Worm (Caenorhabditis elegans) whole organism, L4 larva: ENCODE results near the gene C28D4.18.
A peak's percentile ranks its signal among the peaks of the same experiment; 100 is the strongest.

Experiments used
- F26F4.8 ChIP-seq: fragments of 200-800 bp; sonication (Bioruptor generic); conservative IDR thresholded peaks from 2 replicates; pipeline ENCODE4 v1.3.6; 2022; ENCODE audit warnings: missing genetic modification characterization, missing compliant biosample characterization
- R02D3.7 ChIP-seq: fragments of 150-350 bp; sonication (generic microtip); optimal IDR thresholded peaks from 3 replicates; lab custom pipeline; 2014; ENCODE audit warnings: missing biosample characterization, missing genetic modification characterization
- T26A8.4 ChIP-seq: fragments of 200-800 bp; sonication (Bioruptor generic); IDR thresholded peaks from 2 replicates; pipeline ENCODE4 v1.3.6; 2022; ENCODE audit warnings: missing genetic modification characterization, missing compliant biosample characterization
- aha-1 ChIP-seq: fragments of 150-350 bp; peaks from one replicate; lab custom pipeline; 2014; ENCODE audit warnings: missing biosample characterization, missing genetic modification characterization
- ama-1 ChIP-seq: fragments of 150-350 bp; optimal IDR thresholded peaks from 2 replicates; lab custom pipeline; 2014; ENCODE audit warnings: inconsistent platforms, mixed read lengths
- attf-4 ChIP-seq: sonication (generic microtip); optimal IDR thresholded peaks from 3 replicates; lab custom pipeline; 2017; ENCODE audit warnings: missing biosample characterization, missing genetic modification characterization
- ceh-20 ChIP-seq: fragments of 200-800 bp; sonication (Bioruptor generic); IDR thresholded peaks from 2 replicates; pipeline ENCODE4 v1.3.6; 2022; ENCODE audit warnings: missing genetic modification reagents, missing genetic modification characterization, missing compliant biosample characterization
- ceh-28 ChIP-seq: fragments of 150-350 bp; optimal IDR thresholded peaks from 2 replicates; lab custom pipeline; 2014; ENCODE audit warnings: missing biosample characterization, missing genetic modification reagents, missing genetic modification characterization
- ceh-44 ChIP-seq: fragments of 200-800 bp; sonication (Bioruptor generic); IDR thresholded peaks from 2 replicates; pipeline ENCODE4 v1.3.6; 2022; ENCODE audit warnings: missing genetic modification reagents, missing genetic modification characterization, missing compliant biosample characterization
- ces-1 ChIP-seq: fragments of 150-350 bp; sonication (generic microtip); optimal IDR thresholded peaks from 4 replicates; lab custom pipeline; 2014; ENCODE audit warnings: missing biosample characterization, missing genetic modification reagents, missing genetic modification characterization
- daf-12 ChIP-seq: fragments of 150-350 bp; optimal IDR thresholded peaks from 2 replicates; lab custom pipeline; 2014; ENCODE audit warnings: missing biosample characterization, missing genetic modification reagents, missing genetic modification characterization
- daf-16 ChIP-seq, 3 experiments: sonication (generic microtip); optimal IDR thresholded peaks; 2 replicates each; lab custom pipeline; 2016 to 2017; ENCODE audit warnings: missing genetic modification characterization in 3 of 3, missing genetic modification reagents in 3 of 3, mild to moderate bottlenecking in 2 of 3, missing compliant biosample characterization in 2 of 3, missing biosample characterization in 1 of 3, moderate library complexity in 1 of 3
- daf-8 ChIP-seq: fragments of 200-800 bp; sonication (Bioruptor generic); IDR thresholded peaks from 2 replicates; pipeline ENCODE4 v1.3.6; 2022; ENCODE audit warnings: missing genetic modification characterization, missing compliant biosample characterization
- dmd-6 ChIP-seq: fragments of 200-800 bp; sonication (Bioruptor generic); IDR thresholded peaks from 2 replicates; pipeline ENCODE4 v1.3.6; 2022; ENCODE audit warnings: missing genetic modification reagents, missing genetic modification characterization, missing compliant biosample characterization
- dpl-1 ChIP-seq: fragments of 150-350 bp; optimal IDR thresholded peaks from 2 replicates; lab custom pipeline; 2014; ENCODE audit warnings: missing biosample characterization, missing genetic modification reagents, missing genetic modification characterization
- egl-27 ChIP-seq: sonication (generic microtip); optimal IDR thresholded peaks from 3 replicates; lab custom pipeline; 2017; ENCODE audit warnings: missing biosample characterization, missing genetic modification reagents, missing genetic modification characterization
- fkh-10 ChIP-seq: fragments of 150-350 bp; optimal IDR thresholded peaks from 2 replicates; lab custom pipeline; 2014; ENCODE audit warnings: missing biosample characterization, missing genetic modification reagents, missing genetic modification characterization
- fos-1 ChIP-seq: fragments of 150-350 bp; optimal IDR thresholded peaks from 2 replicates; lab custom pipeline; 2014; ENCODE audit warnings: missing biosample characterization, missing genetic modification characterization
- gei-8 ChIP-seq: fragments of 200-800 bp; sonication (Bioruptor generic); optimal IDR thresholded peaks from 2 replicates; lab custom pipeline; 2018; ENCODE audit warnings: mild to moderate bottlenecking, missing genetic modification characterization, missing compliant biosample characterization
- hif-1 ChIP-seq, 2 experiments: sonication (generic microtip); optimal IDR thresholded peaks; 2 replicates each; lab custom pipeline; 2016 to 2017; ENCODE audit warnings: missing compliant biosample characterization in 2 of 2, missing genetic modification characterization in 2 of 2, missing genetic modification reagents in 2 of 2, missing genotype in 2 of 2, mild to moderate bottlenecking in 1 of 2
- hlh-11 ChIP-seq: fragments of 200-800 bp; sonication (Bioruptor generic); optimal IDR thresholded peaks from 2 replicates; lab custom pipeline; 2018; ENCODE audit warnings: mild to moderate bottlenecking, missing genetic modification characterization, missing compliant biosample characterization
- hlh-30 ChIP-seq: sonication (generic microtip); optimal IDR thresholded peaks from 2 replicates; lab custom pipeline; 2017; ENCODE audit warnings: antibody characterized with exemption, mild to moderate bottlenecking, missing genetic modification characterization, missing compliant biosample characterization; ENCODE audit not compliant: insufficient read depth
- hmg-1.1 ChIP-seq: fragments of 200-800 bp; sonication (Bioruptor generic); IDR thresholded peaks from 2 replicates; pipeline ENCODE4 v1.3.6; 2022; ENCODE audit warnings: missing genetic modification reagents, missing genetic modification characterization, missing compliant biosample characterization
- lim-7 ChIP-seq: fragments of 200-800 bp; sonication (Bioruptor generic); IDR thresholded peaks from 2 replicates; pipeline ENCODE4 v1.3.6; 2022; ENCODE audit warnings: missing genetic modification characterization, missing compliant biosample characterization
- lin-29 ChIP-seq: fragments of 200-800 bp; sonication (Bioruptor generic); IDR thresholded peaks from 2 replicates; pipeline ENCODE4 v1.3.6; 2022; ENCODE audit warnings: missing genetic modification reagents, missing genetic modification characterization, missing compliant biosample characterization
- lsy-2 ChIP-seq, 2 experiments: fragments of 150-350 bp in 1 of 2; sonication (generic microtip) in 1 of 2; optimal IDR thresholded peaks; 2 replicates each; lab custom pipeline; 2014 to 2017; ENCODE audit warnings: missing biosample characterization in 2 of 2, missing genetic modification characterization in 2 of 2
- madf-5 ChIP-seq, 2 experiments: fragments of 200-800 bp; sonication (Bioruptor generic); IDR thresholded peaks; 2 replicates each; pipeline ENCODE4 v1.3.6; 2022; ENCODE audit warnings: missing compliant biosample characterization in 2 of 2, missing genetic modification characterization in 2 of 2
- madf-9 ChIP-seq: fragments of 200-800 bp; sonication (Bioruptor generic); conservative IDR thresholded peaks from 2 replicates; pipeline ENCODE4 v1.3.6; 2022; ENCODE audit warnings: missing genetic modification reagents, missing genetic modification characterization, missing compliant biosample characterization
- mdl-1 ChIP-seq, 2 experiments: fragments of 150-350 bp in 1 of 2; sonication (generic microtip) in 1 of 2; optimal IDR thresholded peaks; 2 replicates each; lab custom pipeline; 2014 to 2017; ENCODE audit warnings: missing biosample characterization in 2 of 2, missing genetic modification characterization in 2 of 2
- mes-2 ChIP-seq: sonication (generic microtip); optimal IDR thresholded peaks from 2 replicates; lab custom pipeline; 2016; ENCODE audit warnings: missing genotype, mild to moderate bottlenecking, missing genetic modification characterization, missing compliant biosample characterization; ENCODE audit not compliant: poor library complexity, severe bottlenecking
- mxl-2 ChIP-seq: fragments of 200-800 bp; sonication (Bioruptor generic); conservative IDR thresholded peaks from 2 replicates; pipeline ENCODE4 v1.3.6; 2022; ENCODE audit warnings: missing genetic modification reagents, missing genetic modification characterization, missing compliant biosample characterization
- nhr-11 ChIP-seq: fragments of 150-350 bp; optimal IDR thresholded peaks from 2 replicates; lab custom pipeline; 2014; ENCODE audit warnings: missing biosample characterization, missing genetic modification characterization
- nhr-237 ChIP-seq: sonication (generic microtip); optimal IDR thresholded peaks from 2 replicates; lab custom pipeline; 2017; ENCODE audit warnings: missing biosample characterization, missing genetic modification characterization
- nhr-28 ChIP-seq: fragments of 150-350 bp; optimal IDR thresholded peaks from 2 replicates; lab custom pipeline; 2014; ENCODE audit warnings: missing biosample characterization, missing genetic modification characterization
- pha-4 ChIP-seq, 2 experiments: fragments of 150-350 bp in 1 of 2; fragments of 200-800 bp in 1 of 2; sonication (Bioruptor generic) in 1 of 2; IDR thresholded peaks in 1 of 2; optimal IDR thresholded peaks in 1 of 2; 2 replicates each; pipeline versions ENCODE4 v1.3.6 to Lab custom; 2014 to 2022; ENCODE audit warnings: missing genetic modification characterization in 2 of 2, missing genetic modification reagents in 2 of 2, missing biosample characterization in 1 of 2, missing compliant biosample characterization in 1 of 2
- pqm-1 ChIP-seq: sonication (generic microtip); optimal IDR thresholded peaks from 2 replicates; lab custom pipeline; 2017; ENCODE audit warnings: missing biosample characterization, missing genetic modification characterization
- saeg-2 ChIP-seq: fragments of 200-800 bp; sonication (Bioruptor generic); IDR thresholded peaks from 2 replicates; pipeline ENCODE4 v1.3.6; 2022; ENCODE audit warnings: missing genetic modification reagents, missing genetic modification characterization, missing compliant biosample characterization
- sdz-12 ChIP-seq: fragments of 200-800 bp; sonication (Bioruptor generic); optimal IDR thresholded peaks from 2 replicates; lab custom pipeline; 2018; ENCODE audit warnings: mild to moderate bottlenecking, missing genetic modification characterization, missing compliant biosample characterization
- set-16 ChIP-seq: fragments of 200-800 bp; sonication (Bioruptor generic); IDR thresholded peaks from 2 replicates; pipeline ENCODE4 v1.3.6; 2022; ENCODE audit warnings: missing genetic modification reagents, missing genetic modification characterization, missing compliant biosample characterization
- skn-1 ChIP-seq: fragments of 150-350 bp; optimal IDR thresholded peaks from 2 replicates; lab custom pipeline; 2014; ENCODE audit warnings: missing biosample characterization, missing genetic modification characterization
- snpc-1.2 ChIP-seq: fragments of 200-800 bp; sonication (Bioruptor generic); IDR thresholded peaks from 2 replicates; pipeline ENCODE4 v1.3.6; 2022; ENCODE audit warnings: missing genetic modification reagents, missing genetic modification characterization, missing compliant biosample characterization
- spr-3 ChIP-seq: fragments of 200-800 bp; sonication (Bioruptor generic); optimal IDR thresholded peaks from 2 replicates; lab custom pipeline; 2018; ENCODE audit warnings: mild to moderate bottlenecking, missing genetic modification characterization, missing compliant biosample characterization
- unc-62 ChIP-seq, 3 experiments: fragments of 150-350 bp in 1 of 3; sonication (generic microtip); optimal IDR thresholded peaks in 2 of 3; peaks in 1 of 3; 1 replicate in 1 of 3; 2 replicates in 2 of 3; lab custom pipeline; 2014 to 2017; ENCODE audit warnings: missing biosample characterization in 3 of 3, missing genetic modification characterization in 3 of 3, missing genetic modification reagents in 3 of 3, missing genotype in 1 of 3
- zag-1 ChIP-seq: fragments of 150-350 bp; optimal IDR thresholded peaks from 2 replicates; lab custom pipeline; 2014; ENCODE audit warnings: missing biosample characterization, missing genetic modification characterization
- zfp-3 ChIP-seq: fragments of 200-800 bp; sonication (Bioruptor generic); conservative IDR thresholded peaks from 2 replicates; pipeline ENCODE4 v1.3.6; 2022; ENCODE audit warnings: missing genetic modification reagents, missing genetic modification characterization, missing compliant biosample characterization
- zip-11 ChIP-seq: fragments of 200-800 bp; sonication (Bioruptor generic); IDR thresholded peaks from 2 replicates; pipeline ENCODE4 v1.3.6; 2022; ENCODE audit warnings: missing genetic modification characterization, missing compliant biosample characterization
- ztf-11 ChIP-seq: fragments of 150-350 bp; optimal IDR thresholded peaks from 2 replicates; lab custom pipeline; 2014; ENCODE audit warnings: missing biosample characterization, missing genetic modification characterization
- ztf-7 ChIP-seq: fragments of 150-350 bp; optimal IDR thresholded peaks from 2 replicates; lab custom pipeline; 2014; ENCODE audit warnings: missing biosample characterization, missing genetic modification characterization

Gene C28D4.18

ce11 chrIV:9761751-9762150 is 36.7 kb downstream of the C28D4.18 start (continued):
- no peak for TF ChIP-seq ama-1
- no peak for TF ChIP-seq hmg-1.1
- TF ChIP-seq ceh-20 (GFP tag; lab: Robert Waterston, UW): no peak
- peak; percentile 67 for TF ChIP-seq hlh-30 (tag; lab: Kevin White, UChicago)
- TF ChIP-seq hlh-11 (tag; lab: Kevin White, UChicago): peak; percentile 21
- no peak for TF ChIP-seq dmd-6 (GFP tag; lab: Robert Waterston, UW)
- peak; percentile 46 for TF ChIP-seq aha-1 (tag; lab: Kevin White, UChicago)
- no peak for TF ChIP-seq lsy-2 (tag; optimal IDR thresholded peaks at IDR 0.05; lab: Kevin White, UChicago)
- no peak for TF ChIP-seq nhr-237 (tag; lab: Kevin White, UChicago)
- TF ChIP-seq daf-12 (tag; lab: Kevin White, UChicago): no peak
- TF ChIP-seq ztf-7: no peak
- no peak for TF ChIP-seq zag-1 (tag; lab: Kevin White, UChicago)
- TF ChIP-seq lin-29 (GFP tag; lab: Robert Waterston, UW): no peak
- TF ChIP-seq daf-16 (GFP tag; optimal IDR thresholded peaks at IDR 0.05; lab: Kevin White, UChicago): no peak
- TF ChIP-seq daf-16 (tag; optimal IDR thresholded peaks at IDR 0.05; lab: Kevin White, UChicago): no peak
- no peak for TF ChIP-seq attf-4 (tag; lab: Kevin White, UChicago)
- no peak for TF ChIP-seq daf-8 (GFP tag; lab: Robert Waterston, UW)
- no peak for TF ChIP-seq zip-11
- no peak for TF ChIP-seq gei-8 (GFP tag; lab: Kevin White, UChicago)
- no peak for TF ChIP-seq egl-27 (tag; lab: Kevin White, UChicago)

ce11 chrIV:9762667-9763173 is 37.6 kb downstream of the C28D4.18 start:
- TF ChIP-seq dmd-6 (GFP tag; lab: Robert Waterston, UW) (peak; percentile 38; the same call in 1 of the 2 replicates), nhr-28 (tag; lab: Kevin White, UChicago) (peak; percentile 31), zag-1 (tag; lab: Kevin White, UChicago) (no peak), ama-1 (no peak), set-16 (no peak), unc-62 (GFP tag; optimal IDR thresholded peaks at IDR 0.05 in 1 of 2; lab: Kevin White, UChicago) (no peak), unc-62 (tag; optimal IDR thresholded peaks at IDR 0.05; lab: Kevin White, UChicago) (no peak), hif-1 (tag; optimal IDR thresholded peaks at IDR 0.05; lab: Kevin White, UChicago) (no peak), zfp-3 (no peak), nhr-11 (tag; lab: Kevin White, UChicago) (no peak), ceh-28 (tag; lab: Kevin White, UChicago) (no peak), R02D3.7 (tag; lab: Kevin White, UChicago) (no peak), pha-4 (GFP tag; IDR thresholded peaks at IDR 0.05; lab: Robert Waterston, UW) (no peak), pha-4 (tag; optimal IDR thresholded peaks at IDR 0.05; lab: Kevin White, UChicago) (no peak), T26A8.4 (GFP tag; lab: Robert Waterston, UW) (no peak), madf-9 (GFP tag; lab: Robert Waterston, UW) (no peak), mdl-1 (tag; optimal IDR thresholded peaks at IDR 0.05; lab: Kevin White, UChicago) (peak in 1 of 2 experiments; percentile 31), mxl-2 (GFP tag; lab: Robert Waterston, UW) (no peak), F26F4.8 (GFP tag; lab: Robert Waterston, UW) (no peak), pqm-1 (peak; percentile 40), saeg-2 (GFP tag; lab: Robert Waterston, UW) (no peak), ces-1 (GFP tag; lab: Kevin White, UChicago) (no peak), ceh-20 (GFP tag; lab: Robert Waterston, UW) (no peak), lim-7 (no peak), dpl-1 (GFP tag; lab: Kevin White, UChicago) (no peak), sdz-12 (GFP tag; lab: Kevin White, UChicago) (no peak), mes-2 (no peak), ztf-11 (tag; lab: Kevin White, UChicago) (no peak), snpc-1.2 (GFP tag; lab: Robert Waterston, UW) (no peak), skn-1 (no peak), madf-5 (GFP tag; IDR thresholded peaks at IDR 0.05; lab: Robert Waterston, UW) (no peak), attf-4 (tag; lab: Kevin White, UChicago) (no peak), spr-3 (no peak), fos-1 (tag; lab: Kevin White, UChicago) (no peak), ceh-44 (GFP tag; lab: Robert Waterston, UW) (no peak), fkh-10 (GFP tag; lab: Kevin White, UChicago) (no peak), daf-16 (GFP tag; optimal IDR thresholded peaks at IDR 0.05; lab: Kevin White, UChicago) (no peak), daf-16 (tag; optimal IDR thresholded peaks at IDR 0.05; lab: Kevin White, UChicago) (peak; percentile 39)
